Worm (Caenorhabditis elegans): ENCODE results near the gene ztf-1.

ce11 chrIII:8763111-8763510, 29.0 kb downstream of the ztf-1 start:
- no peak for TF ChIP-seq unc-39 (tag; optimal IDR thresholded peaks at IDR 0.05)
- no peak for TF ChIP-seq zip-8 (tag; optimal IDR thresholded peaks at IDR 0.05)
- TF ChIP-seq M03D4.4 (tag; optimal IDR thresholded peaks at IDR 0.05) = no peak
- TF ChIP-seq hlh-1 (tag; optimal IDR thresholded peaks at IDR 0.05) = no peak
- no peak for TF ChIP-seq nhr-28 (tag; optimal IDR thresholded peaks at IDR 0.05)
- no peak for TF ChIP-seq nhr-12 (tag; optimal IDR thresholded peaks at IDR 0.05)
- no peak for TF ChIP-seq mep-1 (tag; optimal IDR thresholded peaks at IDR 0.05)
- TF ChIP-seq snpc-4 (tag; optimal IDR thresholded peaks at IDR 0.05) = no peak
- TF ChIP-seq lsy-2 (tag; optimal IDR thresholded peaks at IDR 0.05) = no peak
- TF ChIP-seq blmp-1 (tag; optimal IDR thresholded peaks at IDR 0.05) = no peak
- no peak for TF ChIP-seq drap-1 (GFP tag; optimal IDR thresholded peaks at IDR 0.05)
- TF ChIP-seq sem-2 (GFP tag; optimal IDR thresholded peaks at IDR 0.05) = no peak
- no peak for TF ChIP-seq unc-62 (GFP tag; optimal IDR thresholded peaks at IDR 0.05)
- no peak for TF ChIP-seq lin-32 (GFP tag; optimal IDR thresholded peaks at IDR 0.05)

Measured in whole organism, mixed stage, embryonic.